Worm (Caenorhabditis elegans) whole organism, midembryonic: ENCODE data around the gene spt-5.

Source experiments
- T22C8.4 ChIP-seq: fragments of 200-800 bp; sonication (Bioruptor generic); IDR thresholded peaks from 2 replicates; pipeline ENCODE4 v1.3.6; 2022; ENCODE audit warnings: missing genetic modification characterization, missing compliant biosample characterization
- flt-1 ChIP-seq: fragments of 200-800 bp; sonication (Bioruptor generic); IDR thresholded peaks from 2 replicates; pipeline ENCODE4 v1.3.6; 2022; ENCODE audit warnings: missing genetic modification characterization, missing compliant biosample characterization
- klf-2 ChIP-seq: fragments of 200-800 bp; sonication (Bioruptor generic); conservative IDR thresholded peaks from 2 replicates; pipeline ENCODE4 v1.3.6; 2022; ENCODE audit warnings: missing genetic modification reagents, missing genetic modification characterization, missing compliant biosample characterization
- med-1 ChIP-seq: sonication (generic microtip); optimal IDR thresholded peaks from 2 replicates; lab custom pipeline; 2017; ENCODE audit warnings: missing genetic modification characterization, mild to moderate bottlenecking, missing compliant biosample characterization, antibody characterized with exemption, missing genetic modification reagents; ENCODE audit not compliant: insufficient read depth
- ref-1 ChIP-seq: fragments of 200-800 bp; sonication (Bioruptor generic); conservative IDR thresholded peaks from 2 replicates; pipeline ENCODE4 v1.3.6; 2022; ENCODE audit warnings: missing genetic modification reagents, missing genetic modification characterization, missing compliant biosample characterization
- tab-1 ChIP-seq: fragments of 200-800 bp; sonication (Bioruptor generic); IDR thresholded peaks from 2 replicates; pipeline ENCODE4 v1.3.6; 2022; ENCODE audit warnings: missing genetic modification characterization, missing compliant biosample characterization
- ztf-23 ChIP-seq: fragments of 200-800 bp; sonication (Bioruptor generic); IDR thresholded peaks from 2 replicates; pipeline ENCODE4 v1.3.6; 2022; ENCODE audit warnings: missing genetic modification reagents, missing genetic modification characterization, missing compliant biosample characterization
- ztf-29 ChIP-seq: fragments of 200-800 bp; sonication (Bioruptor generic); IDR thresholded peaks from 2 replicates; pipeline ENCODE4 v1.3.6; 2022; ENCODE audit warnings: missing genetic modification reagents, missing genetic modification characterization, missing compliant biosample characterization

DNA sequence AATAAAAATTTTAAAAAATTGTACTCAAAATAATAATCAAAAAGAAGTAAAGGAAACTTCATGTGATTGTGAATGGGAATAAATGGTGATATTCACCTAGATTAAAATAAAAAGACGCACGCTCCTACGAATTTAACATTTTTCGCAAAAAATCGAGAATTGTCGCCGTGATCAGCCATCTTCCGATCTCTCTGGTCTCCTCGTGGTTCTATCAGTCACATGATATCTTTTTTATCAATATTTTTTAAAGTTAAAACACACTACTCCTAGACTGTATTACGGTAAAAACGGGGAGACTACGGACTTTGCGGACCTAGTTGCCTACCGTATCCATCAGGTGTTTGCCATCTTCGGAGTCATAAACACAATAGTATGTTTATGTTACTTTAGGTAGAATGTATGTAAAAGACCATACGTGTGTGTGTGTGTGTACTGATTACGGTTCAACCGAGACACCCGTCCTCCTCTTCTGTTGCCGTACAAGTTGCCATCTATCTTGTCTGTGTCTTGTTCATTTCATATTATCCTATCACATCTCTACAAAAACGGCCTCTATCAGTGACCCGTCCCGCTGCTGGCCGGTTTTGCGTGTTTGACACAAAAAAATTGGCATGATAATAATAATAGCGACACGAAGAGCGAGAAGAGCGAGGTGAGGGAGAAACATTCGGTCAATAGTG lies 4.6 kb upstream of the spt-5 start, which contains the start of gene T12G3.2:
- no peak for TF ChIP-seq ztf-23 (GFP tag; lab: Robert Waterston, UW)
- TF ChIP-seq med-1 (GFP tag; lab: Kevin White, UChicago) = no peak
- no peak for TF ChIP-seq klf-2
- no peak for TF ChIP-seq ref-1 (GFP tag; lab: Robert Waterston, UW)
- TF ChIP-seq tab-1 (GFP tag; lab: Robert Waterston, UW) = no peak
- TF ChIP-seq flt-1 (GFP tag; lab: Robert Waterston, UW) = no peak
- no peak for TF ChIP-seq T22C8.4 (GFP tag; lab: Robert Waterston, UW)
- no peak for TF ChIP-seq ztf-29 (GFP tag; lab: Robert Waterston, UW)
